Worm (Caenorhabditis elegans) whole organism, L3 larva: ENCODE measurements around the gene srh-184.

Experiments
- ama-1 ChIP-seq: fragments of 150-350 bp; optimal IDR thresholded peaks from 2 replicates; lab custom pipeline; 2018
- elt-3 ChIP-seq, 3 experiments: fragments of 150-350 bp in 1 of 3; sonication (generic microtip) in 2 of 3; optimal IDR thresholded peaks; 2 replicates in 2 of 3; 4 replicates in 1 of 3; lab custom pipeline; 2014 to 2017; ENCODE audit warnings: missing biosample characterization in 3 of 3, missing genetic modification characterization in 3 of 3

- TF ChIP-seq elt-3 (tag; optimal IDR thresholded peaks at IDR 0.05; lab: Kevin White, UChicago): no peak
- TF ChIP-seq ama-1: no peak
Measured at ce11 chrV:10795494-10795893, 2.5 kb downstream of the srh-184 start, which contains the start of gene D1054.19.
